Fruit fly (Drosophila melanogaster) whole organism, wandering third instar larva: Measurements from ENCODE around the gene rump.

Experiments
- Abd-B ChIP-seq: fragments of >200 bp; optimal IDR thresholded peaks from 2 replicates; lab custom pipeline; 2017; ENCODE audit warnings: missing biosample characterization, missing genetic modification characterization
- Sp1 ChIP-seq: fragments of 200-800 bp; sonication (Bioruptor generic); optimal IDR thresholded peaks from 3 replicates; lab custom pipeline; 2019; ENCODE audit warnings: missing biosample characterization, mild to moderate bottlenecking, missing genetic modification characterization, moderate library complexity

dm6 chr3R:9468109-9468508 is 42.0 kb downstream of the rump start:
- TF ChIP-seq Sp1 (GFP tag; lab: Kevin White, UChicago) (no peak), Abd-B (GFP tag; lab: Kevin White, UChicago) (no peak)
